Worm (Caenorhabditis elegans) whole organism, L3 larva: Measurements from ENCODE around the gene Y110A2AL.2.

ENCODE experiments used
- R02D3.7 ChIP-seq: fragments of 150-350 bp; optimal IDR thresholded peaks from 2 replicates; lab custom pipeline; 2014; ENCODE audit warnings: missing biosample characterization, missing genetic modification characterization
- ZK546.5 ChIP-seq: sonication (generic microtip); optimal IDR thresholded peaks from 2 replicates; lab custom pipeline; 2017; ENCODE audit warnings: missing biosample characterization, missing genetic modification characterization
- aly-2 ChIP-seq: fragments of 150-350 bp; optimal IDR thresholded peaks from 2 replicates; lab custom pipeline; 2014; ENCODE audit warnings: missing biosample characterization, missing genetic modification characterization
- ceh-82 ChIP-seq: fragments of 150-350 bp; optimal IDR thresholded peaks from 2 replicates; lab custom pipeline; 2014; ENCODE audit warnings: missing biosample characterization, missing genetic modification characterization
- ceh-9 ChIP-seq: sonication (generic microtip); optimal IDR thresholded peaks from 2 replicates; lab custom pipeline; 2018; ENCODE audit warnings: missing biosample characterization, missing genetic modification characterization
- daf-12 ChIP-seq: fragments of 150-350 bp; optimal IDR thresholded peaks from 2 replicates; lab custom pipeline; 2014; ENCODE audit warnings: missing biosample characterization, missing genetic modification reagents, missing genetic modification characterization
- egl-5 ChIP-seq: fragments of 150-350 bp; optimal IDR thresholded peaks from 2 replicates; lab custom pipeline; 2017; ENCODE audit warnings: missing biosample characterization, missing genetic modification reagents, missing genetic modification characterization, inconsistent platforms
- elt-2 ChIP-seq: sonication (generic microtip); optimal IDR thresholded peaks from 2 replicates; lab custom pipeline; 2016; ENCODE audit warnings: missing genetic modification reagents, mild to moderate bottlenecking, missing genetic modification characterization, missing compliant biosample characterization
- elt-3 ChIP-seq, 3 experiments: fragments of 150-350 bp in 1 of 3; sonication (generic microtip) in 2 of 3; optimal IDR thresholded peaks; 2 replicates in 2 of 3; 4 replicates in 1 of 3; lab custom pipeline; 2014 to 2017; ENCODE audit warnings: missing biosample characterization in 3 of 3, missing genetic modification characterization in 3 of 3
- eor-1 ChIP-seq, 2 experiments: fragments of 150-350 bp; optimal IDR thresholded peaks; 2 replicates each; lab custom pipeline; 2014 to 2018; ENCODE audit warnings: missing biosample characterization in 2 of 2, missing genetic modification characterization in 2 of 2
- fkh-2 ChIP-seq: fragments of 150-350 bp; optimal IDR thresholded peaks from 2 replicates; lab custom pipeline; 2014; ENCODE audit warnings: missing biosample characterization, missing genetic modification reagents, missing genetic modification characterization
- fos-1 ChIP-seq: fragments of 150-350 bp; optimal IDR thresholded peaks from 2 replicates; lab custom pipeline; 2014; ENCODE audit warnings: missing biosample characterization, missing genetic modification characterization
- hmg-11 ChIP-seq: sonication (generic microtip); optimal IDR thresholded peaks from 2 replicates; lab custom pipeline; 2016; ENCODE audit warnings: missing genetic modification characterization, missing compliant biosample characterization
- jun-1 ChIP-seq: fragments of 150-350 bp; optimal IDR thresholded peaks from 2 replicates; lab custom pipeline; 2014; ENCODE audit warnings: missing biosample characterization, missing genetic modification reagents, missing genetic modification characterization
- lin-15B ChIP-seq: fragments of 150-350 bp; optimal IDR thresholded peaks from 2 replicates; lab custom pipeline; 2014; ENCODE audit warnings: missing biosample characterization, missing genetic modification characterization
- lin-39 ChIP-seq: fragments of 150-350 bp; optimal IDR thresholded peaks from 2 replicates; lab custom pipeline; 2018; ENCODE audit warnings: missing biosample characterization, missing genetic modification reagents, missing genetic modification characterization
- lsy-12 ChIP-seq: sonication (generic microtip); optimal IDR thresholded peaks from 2 replicates; lab custom pipeline; 2016; ENCODE audit warnings: mild to moderate bottlenecking, missing genetic modification characterization, missing compliant biosample characterization
- mml-1 ChIP-seq: fragments of 150-350 bp; sonication (generic microtip); optimal IDR thresholded peaks from 3 replicates; lab custom pipeline; 2014; ENCODE audit warnings: missing biosample characterization, missing genetic modification characterization
- nfya-1 ChIP-seq: sonication (generic microtip); optimal IDR thresholded peaks from 2 replicates; lab custom pipeline; 2017; ENCODE audit warnings: missing genetic modification characterization, mild to moderate bottlenecking, missing compliant biosample characterization, antibody characterized with exemption, moderate library complexity; ENCODE audit not compliant: insufficient read depth
- nhr-11 ChIP-seq: fragments of 150-350 bp; optimal IDR thresholded peaks from 2 replicates; lab custom pipeline; 2014; ENCODE audit warnings: missing biosample characterization, missing genetic modification characterization
- nhr-237 ChIP-seq: fragments of 150-350 bp; optimal IDR thresholded peaks from 2 replicates; lab custom pipeline; 2014; ENCODE audit warnings: missing biosample characterization, missing genetic modification characterization
- nhr-25 ChIP-seq: sonication (generic microtip); optimal IDR thresholded peaks from 2 replicates; lab custom pipeline; 2017; ENCODE audit warnings: missing biosample characterization, missing genetic modification characterization
- nhr-28 ChIP-seq: fragments of 150-350 bp; optimal IDR thresholded peaks from 2 replicates; lab custom pipeline; 2014; ENCODE audit warnings: missing biosample characterization, missing genetic modification characterization
- nhr-43 ChIP-seq: sonication (generic microtip); optimal IDR thresholded peaks from 2 replicates; lab custom pipeline; 2016; ENCODE audit warnings: mild to moderate bottlenecking, missing genetic modification characterization, missing compliant biosample characterization; ENCODE audit not compliant: poor library complexity, severe bottlenecking
- nhr-67 ChIP-seq: fragments of 150-350 bp; optimal IDR thresholded peaks from 2 replicates; lab custom pipeline; 2014; ENCODE audit warnings: missing biosample characterization, missing genetic modification characterization
- nhr-77 ChIP-seq: fragments of 150-350 bp; optimal IDR thresholded peaks from 2 replicates; lab custom pipeline; 2014; ENCODE audit warnings: missing biosample characterization, missing genetic modification characterization
- pha-4 ChIP-seq: fragments of 150-350 bp; optimal IDR thresholded peaks from 2 replicates; lab custom pipeline; 2014; ENCODE audit warnings: missing biosample characterization, missing genetic modification reagents, missing genetic modification characterization
- skn-1 ChIP-seq: fragments of 150-350 bp; optimal IDR thresholded peaks from 2 replicates; lab custom pipeline; 2014; ENCODE audit warnings: missing biosample characterization, missing genetic modification characterization
- snpc-4 ChIP-seq: fragments of 150-350 bp; optimal IDR thresholded peaks from 2 replicates; lab custom pipeline; 2014; ENCODE audit warnings: missing biosample characterization, missing genetic modification characterization
- unc-39 ChIP-seq: sonication (generic microtip); optimal IDR thresholded peaks from 4 replicates; lab custom pipeline; 2017; ENCODE audit warnings: missing biosample characterization, missing genetic modification characterization
- unc-62 ChIP-seq: fragments of 150-350 bp; sonication (generic microtip); optimal IDR thresholded peaks from 4 replicates; lab custom pipeline; 2014; ENCODE audit warnings: missing biosample characterization, missing genetic modification reagents, missing genetic modification characterization
- zag-1 ChIP-seq: fragments of 150-350 bp; optimal IDR thresholded peaks from 2 replicates; lab custom pipeline; 2014; ENCODE audit warnings: missing biosample characterization, missing genetic modification characterization
- ztf-11 ChIP-seq: fragments of 150-350 bp; optimal IDR thresholded peaks from 2 replicates; lab custom pipeline; 2014; ENCODE audit warnings: missing biosample characterization, missing genetic modification characterization

Gene Y110A2AL.2

DNA sequence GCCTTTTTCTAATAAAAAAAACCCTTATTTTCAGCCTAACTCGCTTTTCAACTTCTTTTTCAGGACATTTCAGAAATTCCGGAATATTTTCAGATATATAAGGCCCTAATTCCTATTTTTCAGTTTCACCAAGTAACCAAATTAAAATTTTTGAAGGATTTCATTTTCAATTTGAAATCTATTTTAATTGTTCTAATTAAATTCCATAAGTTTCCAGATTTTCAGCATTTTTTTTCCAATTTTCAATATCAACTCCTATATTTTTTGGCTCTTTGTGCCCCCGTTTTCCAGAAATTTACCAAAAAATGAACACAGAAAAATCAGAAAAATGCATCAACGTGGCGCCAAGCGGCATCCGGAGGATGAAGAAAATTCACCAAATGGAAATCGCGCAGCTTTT, 7.0 kb downstream of the Y110A2AL.2 start, which contains the start of gene Y110A2AL.1:
TSS of gene Y110A2AL.1 (plus strand) at position 301 of the 400 bp plus-strand sequence.
- no peak for TF ChIP-seq hmg-11 (tag; lab: Kevin White, UChicago)
- TF ChIP-seq lsy-12 (tag; lab: Kevin White, UChicago) = no peak

ce11 chrII:2878909-2879308, 11.1 kb downstream of the Y110A2AL.2 start:
- TF ChIP-seq lin-39 (tag; lab: Kevin White, UChicago) = no peak
- TF ChIP-seq lin-15B = no peak
- TF ChIP-seq lsy-12 (tag; lab: Kevin White, UChicago) = no peak
- TF ChIP-seq nhr-43 (tag; lab: Kevin White, UChicago) = no peak
- TF ChIP-seq nhr-25 (tag; lab: Kevin White, UChicago) = no peak
- no peak for TF ChIP-seq aly-2 (tag; lab: Kevin White, UChicago)
- TF ChIP-seq elt-3 (tag; optimal IDR thresholded peaks at IDR 0.05; lab: Kevin White, UChicago) = no peak
- TF ChIP-seq jun-1 (tag; lab: Kevin White, UChicago) = no peak
- no peak for TF ChIP-seq nhr-28
- TF ChIP-seq ceh-82 (tag; lab: Kevin White, UChicago) = no peak
- no peak for TF ChIP-seq zag-1 (tag; lab: Kevin White, UChicago)
- TF ChIP-seq nhr-67 (tag; lab: Kevin White, UChicago) = no peak
- no peak for TF ChIP-seq ztf-11 (tag; lab: Kevin White, UChicago)
- TF ChIP-seq unc-62 (GFP tag; lab: Kevin White, UChicago) = no peak

ce11 chrII:2881088-2881487, 13.3 kb downstream of the Y110A2AL.2 start:
- TF ChIP-seq R02D3.7 (tag; lab: Kevin White, UChicago) (no peak), egl-5 (tag; lab: Kevin White, UChicago) (no peak), ztf-11 (tag; lab: Kevin White, UChicago) (no peak), nhr-77 (tag; lab: Kevin White, UChicago) (no peak), daf-12 (tag; lab: Kevin White, UChicago) (no peak), ZK546.5 (tag; lab: Kevin White, UChicago) (no peak), nfya-1 (tag; lab: Kevin White, UChicago) (no peak), lin-15B (no peak), hmg-11 (tag; lab: Kevin White, UChicago) (no peak), elt-2 (tag; lab: Kevin White, UChicago) (no peak), skn-1 (tag; lab: Kevin White, UChicago) (no peak), aly-2 (tag; lab: Kevin White, UChicago) (no peak), unc-39 (tag; lab: Kevin White, UChicago) (no peak), nhr-67 (tag; lab: Kevin White, UChicago) (no peak), mml-1 (no peak), fkh-2 (no peak), pha-4 (tag; lab: Kevin White, UChicago) (no peak), fos-1 (no peak), eor-1 (tag; optimal IDR thresholded peaks at IDR 0.05; lab: Kevin White, UChicago) (no peak)
- TF ChIP-seq, all 47 proteins: peak for 0

DNA sequence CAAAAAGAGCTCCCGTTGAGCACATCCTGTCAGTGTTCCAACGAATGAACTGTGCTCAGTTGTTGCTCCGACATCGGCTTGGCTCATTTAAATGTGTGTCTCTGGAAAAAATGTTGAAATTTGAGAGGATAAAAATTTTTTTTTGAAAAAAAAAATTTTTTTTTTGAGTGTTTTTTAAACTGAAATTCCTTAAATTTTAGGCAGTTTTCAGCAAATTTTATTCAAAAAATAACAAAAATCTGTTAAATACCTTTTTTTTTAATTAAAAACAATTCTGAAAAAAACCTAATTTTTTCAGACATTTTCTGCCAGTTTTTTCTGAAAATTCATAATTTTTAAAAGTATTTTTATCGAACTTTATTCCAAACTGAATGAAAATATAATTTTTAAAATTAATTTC, 17.0 kb downstream of the Y110A2AL.2 start, which contains the start of gene pigw-1:
TSS of gene pigw-1 (minus strand) at position 101 of the 400 bp plus-strand sequence.
- TF ChIP-seq unc-62 (GFP tag; lab: Kevin White, UChicago) = no peak
- no peak for TF ChIP-seq nhr-11 (tag; lab: Kevin White, UChicago)
- no peak for TF ChIP-seq fos-1
- no peak for TF ChIP-seq nhr-237
- TF ChIP-seq ceh-9 (tag; lab: Kevin White, UChicago) = no peak
- no peak for TF ChIP-seq snpc-4 (tag; lab: Kevin White, UChicago)
